Fruit fly (Drosophila melanogaster) whole organism, prepupa: ENCODE results near the gene Iml1.

Source experiments
- Blimp-1 ChIP-seq: fragments of 200-800 bp; sonication (Bioruptor generic); optimal IDR thresholded peaks from 3 replicates; lab custom pipeline; 2017; ENCODE audit warnings: missing biosample characterization, missing genetic modification characterization, mild to moderate bottlenecking, moderate library complexity, missing genetic modification reagents
- CG10631 ChIP-seq: fragments of 200-800 bp; sonication (Bioruptor generic); optimal IDR thresholded peaks from 2 replicates; lab custom pipeline; 2016; ENCODE audit warnings: missing biosample characterization, missing genetic modification characterization
- CG11762 ChIP-seq: fragments of 200-800 bp; sonication (Bioruptor generic); optimal IDR thresholded peaks from 3 replicates; lab custom pipeline; 2016; ENCODE audit warnings: missing biosample characterization, missing genetic modification characterization; ENCODE audit not compliant: insufficient read depth
- CG11902 ChIP-seq: fragments of 200-800 bp; sonication (Bioruptor generic); optimal IDR thresholded peaks from 3 replicates; lab custom pipeline; 2016; ENCODE audit warnings: missing biosample characterization, missing genetic modification characterization
- CG15336 ChIP-seq: fragments of 200-800 bp; sonication (Bioruptor generic); IDR thresholded peaks from 2 replicates; pipeline ENCODE4 v1.3.6; 2022; ENCODE audit warnings: missing biosample characterization, missing genetic modification characterization
- CG16779 ChIP-seq: fragments of 200-800 bp; sonication (Bioruptor generic); optimal IDR thresholded peaks from 3 replicates; lab custom pipeline; 2017; ENCODE audit warnings: missing biosample characterization, mild to moderate bottlenecking, missing genetic modification characterization
- CG32006 ChIP-seq: fragments of 200-800 bp; sonication (Bioruptor generic); optimal IDR thresholded peaks from 3 replicates; lab custom pipeline; 2017; ENCODE audit warnings: missing biosample characterization, mild to moderate bottlenecking, missing genetic modification characterization
- CG3919 ChIP-seq: fragments of 200-800 bp; sonication (Bioruptor generic); optimal IDR thresholded peaks from 3 replicates; lab custom pipeline; 2016; ENCODE audit warnings: missing biosample characterization, missing genetic modification characterization
- CG6163 ChIP-seq: fragments of 200-800 bp; sonication (Bioruptor generic); IDR thresholded peaks from 3 replicates; pipeline ENCODE4 v1.3.6; 2022; ENCODE audit warnings: missing biosample characterization, missing genetic modification characterization
- CG6276 ChIP-seq: fragments of 200-800 bp; sonication (Bioruptor generic); optimal IDR thresholded peaks from 2 replicates; lab custom pipeline; 2017; ENCODE audit warnings: missing biosample characterization, mild to moderate bottlenecking, missing genetic modification characterization
- CG6792 ChIP-seq: fragments of 200-800 bp; sonication (Bioruptor generic); optimal IDR thresholded peaks from 3 replicates; lab custom pipeline; 2016; ENCODE audit warnings: missing biosample characterization, missing genetic modification characterization
- CG7368 ChIP-seq: fragments of 200-800 bp; sonication (Bioruptor generic); optimal IDR thresholded peaks from 3 replicates; lab custom pipeline; 2016; ENCODE audit warnings: missing biosample characterization, missing genetic modification characterization
- CG8119 ChIP-seq: fragments of 200-800 bp; sonication (Bioruptor generic); IDR thresholded peaks from 3 replicates; pipeline ENCODE4 v1.3.6; 2022; ENCODE audit warnings: missing biosample characterization, missing genetic modification characterization
- CG8632 ChIP-seq: fragments of 200-800 bp; sonication (Bioruptor generic); optimal IDR thresholded peaks from 3 replicates; lab custom pipeline; 2016; ENCODE audit warnings: missing biosample characterization, missing genetic modification characterization
- CG9139 ChIP-seq: fragments of 200-800 bp; sonication (Bioruptor generic); optimal IDR thresholded peaks from 3 replicates; lab custom pipeline; 2017; ENCODE audit warnings: missing biosample characterization, mild to moderate bottlenecking, missing genetic modification characterization
- Eip78C ChIP-seq: fragments of 200-800 bp; sonication (Bioruptor generic); peaks from one replicate; lab custom pipeline; 2016; ENCODE audit warnings: missing biosample characterization, missing genetic modification characterization
- Eip93F ChIP-seq: fragments of 200-800 bp; sonication (Bioruptor generic); optimal IDR thresholded peaks from 2 replicates; lab custom pipeline; 2016; ENCODE audit warnings: missing biosample characterization, mild to moderate bottlenecking, missing genetic modification characterization
- Ets21C ChIP-seq: fragments of 200-800 bp; sonication (Bioruptor generic); optimal IDR thresholded peaks from 3 replicates; lab custom pipeline; 2016; ENCODE audit warnings: missing biosample characterization, missing genetic modification characterization
- Ets96B ChIP-seq: fragments of 200-800 bp; optimal IDR thresholded peaks from 2 replicates; lab custom pipeline; 2019; ENCODE audit warnings: missing biosample characterization, mild to moderate bottlenecking, missing genetic modification characterization, moderate library complexity
- Hr39 ChIP-seq: fragments of 200-800 bp; sonication (Bioruptor generic); optimal IDR thresholded peaks from 2 replicates; lab custom pipeline; 2016; ENCODE audit warnings: missing biosample characterization, missing genetic modification characterization
- Hr4 ChIP-seq: fragments of 200-800 bp; sonication (Bioruptor generic); optimal IDR thresholded peaks from 3 replicates; lab custom pipeline; 2016; ENCODE audit warnings: missing biosample characterization, missing genetic modification characterization
- Lpt ChIP-seq: fragments of 200-800 bp; sonication (Bioruptor generic); optimal IDR thresholded peaks from 3 replicates; lab custom pipeline; 2016; ENCODE audit warnings: missing biosample characterization, missing genetic modification characterization
- Sox15 ChIP-seq: fragments of 200-800 bp; sonication (Bioruptor generic); optimal IDR thresholded peaks from 3 replicates; lab custom pipeline; 2016; ENCODE audit warnings: missing biosample characterization, missing genetic modification characterization
- achi ChIP-seq: fragments of 200-800 bp; sonication (Bioruptor generic); optimal IDR thresholded peaks from 3 replicates; lab custom pipeline; 2016; ENCODE audit warnings: missing biosample characterization, missing genetic modification characterization
- acj6 ChIP-seq: fragments of 200-800 bp; sonication (Bioruptor generic); optimal IDR thresholded peaks from 3 replicates; lab custom pipeline; 2016; ENCODE audit warnings: missing biosample characterization, missing genetic modification characterization
- dsx ChIP-seq: fragments of 200-800 bp; optimal IDR thresholded peaks from 3 replicates; lab custom pipeline; 2019; ENCODE audit warnings: missing biosample characterization, mild to moderate bottlenecking, missing genetic modification characterization, moderate library complexity; ENCODE audit not compliant: poor library complexity, severe bottlenecking
- eg ChIP-seq: fragments of 200-800 bp; sonication (Bioruptor generic); IDR thresholded peaks from 3 replicates; pipeline ENCODE4 v1.3.6; 2022; ENCODE audit warnings: missing biosample characterization, missing genetic modification characterization
- esn ChIP-seq: fragments of 200-800 bp; sonication (Bioruptor generic); optimal IDR thresholded peaks from 2 replicates; lab custom pipeline; 2016; ENCODE audit warnings: missing biosample characterization, mild to moderate bottlenecking, missing genetic modification characterization, moderate library complexity
- fd85E ChIP-seq: fragments of 200-800 bp; sonication (Bioruptor generic); optimal IDR thresholded peaks from 3 replicates; lab custom pipeline; 2016; ENCODE audit warnings: missing biosample characterization, missing genetic modification characterization
- fkh ChIP-seq: fragments of 200-800 bp; sonication (Bioruptor generic); optimal IDR thresholded peaks from 3 replicates; lab custom pipeline; 2017; ENCODE audit warnings: missing biosample characterization, mild to moderate bottlenecking, missing genetic modification characterization, moderate library complexity
- lz ChIP-seq: fragments of 200-800 bp; sonication (Bioruptor generic); optimal IDR thresholded peaks from 3 replicates; lab custom pipeline; 2016; ENCODE audit warnings: missing biosample characterization, missing genetic modification characterization
- pdm3 ChIP-seq: fragments of 200-800 bp; sonication (Bioruptor generic); optimal IDR thresholded peaks from 3 replicates; lab custom pipeline; 2016; ENCODE audit warnings: missing biosample characterization, missing genetic modification characterization
- salr ChIP-seq, 2 experiments: fragments of 200-800 bp; sonication (Bioruptor generic); optimal IDR thresholded peaks; 3 replicates each; lab custom pipeline; 2016 to 2018; ENCODE audit warnings: missing biosample characterization in 2 of 2, missing genetic modification characterization in 2 of 2, mild to moderate bottlenecking in 1 of 2
- spab ChIP-seq: fragments of 200-800 bp; sonication (Bioruptor generic); optimal IDR thresholded peaks from 2 replicates; lab custom pipeline; 2017; ENCODE audit warnings: missing biosample characterization, mild to moderate bottlenecking, missing genetic modification characterization, missing genetic modification reagents
- ss ChIP-seq, 2 experiments: fragments of 200-800 bp; sonication (Bioruptor generic); optimal IDR thresholded peaks; 2 replicates in 1 of 2; 3 replicates in 1 of 2; lab custom pipeline; 2017 to 2018; ENCODE audit warnings: mild to moderate bottlenecking in 2 of 2, missing biosample characterization in 2 of 2, missing genetic modification characterization in 2 of 2, moderate library complexity in 1 of 2

Iml1 gene

dm6 chr3L:1575731-1576376 lies 42.0 kb upstream of the Iml1 start:
- TF ChIP-seq esn (GFP tag; lab: Kevin White, UChicago) (peak; percentile 17), Eip78C (GFP tag; lab: Kevin White, UChicago) (peak; percentile 85), CG3919 (GFP tag; lab: Kevin White, UChicago) (peak; percentile 16), CG8632 (no peak), CG32006 (GFP tag; lab: Kevin White, UChicago) (peak; percentile 26), Hr4 (peak; percentile 35), CG15336 (GFP tag; lab: Robert Waterston, UW) (peak; percentile 39; the same call in 1 of the 2 replicates), Ets21C (GFP tag; lab: Kevin White, UChicago) (no peak), CG11762 (GFP tag; lab: Kevin White, UChicago) (no peak), acj6 (peak; percentile 12), pdm3 (GFP tag; lab: Kevin White, UChicago) (peak; percentile 11), achi (GFP tag; lab: Kevin White, UChicago) (peak; percentile 12), CG6163 (GFP tag; lab: Robert Waterston, UW) (0 out of 3 replicates have a peak, but pooled peaks have one; percentile 20), Sox15 (GFP tag; lab: Kevin White, UChicago) (no peak), CG11902 (GFP tag; lab: Kevin White, UChicago) (no peak)

dm6 chr3L:1573191-1573590 lies 39.4 kb upstream of the Iml1 start:
- TF ChIP-seq spab (GFP tag; lab: Kevin White, UChicago) (no peak), lz (GFP tag; lab: Kevin White, UChicago) (no peak), Blimp-1 (GFP tag; lab: Kevin White, UChicago) (no peak), ss (GFP tag; optimal IDR thresholded peaks at IDR 0.05; lab: Kevin White, UChicago) (no peak), fd85E (no peak), Ets96B (tag; lab: Kevin White, UChicago) (no peak), Hr39 (GFP tag; lab: Kevin White, UChicago) (no peak), fkh (GFP tag; lab: Kevin White, UChicago) (no peak), salr (GFP tag; optimal IDR thresholded peaks at IDR 0.05; lab: Kevin White, UChicago) (no peak), CG6276 (no peak), Eip93F (GFP tag; lab: Kevin White, UChicago) (no peak), CG8632 (no peak), CG7368 (GFP tag; lab: Kevin White, UChicago) (no peak), eg (GFP tag; lab: Robert Waterston, UW) (no peak), CG8119 (GFP tag; lab: Robert Waterston, UW) (no peak), CG9139 (GFP tag; lab: Kevin White, UChicago) (no peak), CG15336 (GFP tag; lab: Robert Waterston, UW) (no peak), CG11762 (GFP tag; lab: Kevin White, UChicago) (no peak)

dm6 chr3L:1571077-1571476 lies 37.2 kb upstream of the Iml1 start:
- no peak for TF ChIP-seq eg (GFP tag; lab: Robert Waterston, UW)
- TF ChIP-seq CG32006 (GFP tag; lab: Kevin White, UChicago), result no peak
- TF ChIP-seq CG8119 (GFP tag; lab: Robert Waterston, UW), result no peak
- TF ChIP-seq CG10631 (GFP tag; lab: Kevin White, UChicago), result no peak
- no peak for TF ChIP-seq dsx (GFP tag; lab: Kevin White, UChicago)
- no peak for TF ChIP-seq ss (GFP tag; optimal IDR thresholded peaks at IDR 0.05; lab: Kevin White, UChicago)
- no peak for TF ChIP-seq Lpt (GFP tag; lab: Kevin White, UChicago)
- no peak for TF ChIP-seq CG6792 (GFP tag; lab: Kevin White, UChicago)
- TF ChIP-seq CG3919 (GFP tag; lab: Kevin White, UChicago), result no peak
- no peak for TF ChIP-seq CG16779 (tag; lab: Kevin White, UChicago)
